Fruit fly (Drosophila melanogaster) whole organism, embryonic: Measurements from ENCODE around the gene Gpdh3.

Experiments
- BEAF-32 ChIP-seq: fragments of 200-800 bp; sonication (Bioruptor generic); optimal IDR thresholded peaks from 3 replicates; lab custom pipeline; 2017; ENCODE audit warnings: missing biosample characterization, missing genetic modification characterization, mild to moderate bottlenecking, moderate library complexity, missing genetic modification reagents
- CG10267 ChIP-seq: fragments of 200-800 bp; sonication (Bioruptor generic); optimal IDR thresholded peaks from 2 replicates; lab custom pipeline; 2018; ENCODE audit warnings: missing biosample characterization, mild to moderate bottlenecking, missing genetic modification characterization, moderate library complexity
- CG12104 ChIP-seq: fragments of 200-800 bp; sonication (Bioruptor generic); optimal IDR thresholded peaks from 3 replicates; lab custom pipeline; 2016; ENCODE audit warnings: missing biosample characterization, missing genetic modification characterization
- CG12659 ChIP-seq: fragments of 200-800 bp; sonication (Bioruptor generic); optimal IDR thresholded peaks from 3 replicates; lab custom pipeline; 2017; ENCODE audit warnings: mild to moderate bottlenecking, missing biosample characterization, missing genetic modification reagents, missing genetic modification characterization
- CG14860 ChIP-seq: fragments of 200-800 bp; sonication (Bioruptor generic); IDR thresholded peaks from 3 replicates; pipeline ENCODE4 v1.3.6; 2022; ENCODE audit warnings: missing biosample characterization, missing genetic modification characterization; ENCODE audit not compliant: partially characterized antibody
- CG1602 ChIP-seq: fragments of 200-800 bp; sonication (Bioruptor generic); optimal IDR thresholded peaks from 3 replicates; lab custom pipeline; 2016; ENCODE audit warnings: missing biosample characterization, missing genetic modification characterization
- CG1603 ChIP-seq: fragments of 200-800 bp; sonication (Bioruptor generic); optimal IDR thresholded peaks from 2 replicates; lab custom pipeline; 2019; ENCODE audit warnings: missing biosample characterization, mild to moderate bottlenecking, missing genetic modification characterization, moderate library complexity
- CG16813 ChIP-seq: fragments of 200-800 bp; sonication (Bioruptor generic); IDR thresholded peaks from 3 replicates; pipeline ENCODE4 v1.3.6; 2022; ENCODE audit warnings: missing biosample characterization, missing genetic modification characterization; ENCODE audit not compliant: partially characterized antibody
- CG17359 ChIP-seq: fragments of 200-800 bp; sonication (Bioruptor generic); optimal IDR thresholded peaks from 3 replicates; lab custom pipeline; 2018; ENCODE audit warnings: missing biosample characterization, mild to moderate bottlenecking, missing genetic modification characterization, moderate library complexity
- CG18262 ChIP-seq: fragments of 200-800 bp; optimal IDR thresholded peaks from 3 replicates; lab custom pipeline; 2019; ENCODE audit warnings: missing biosample characterization, mild to moderate bottlenecking, missing genetic modification characterization, moderate library complexity
- CG2116 ChIP-seq: fragments of 200-800 bp; sonication (Bioruptor generic); optimal IDR thresholded peaks from 3 replicates; lab custom pipeline; 2018; ENCODE audit warnings: missing biosample characterization, mild to moderate bottlenecking, missing genetic modification characterization
- CG2129 ChIP-seq: fragments of 200-800 bp; sonication (Bioruptor generic); IDR thresholded peaks from 2 replicates; pipeline ENCODE4 v1.3.6; 2022; ENCODE audit warnings: missing biosample characterization, missing genetic modification characterization; ENCODE audit not compliant: partially characterized antibody
- CG34224 ChIP-seq: fragments of 200-800 bp; sonication (Bioruptor generic); IDR thresholded peaks from 3 replicates; pipeline ENCODE4 v1.3.6; 2022; ENCODE audit warnings: missing biosample characterization, missing genetic modification characterization; ENCODE audit not compliant: partially characterized antibody
- CG3995 ChIP-seq: fragments of 200-800 bp; sonication (Bioruptor generic); optimal IDR thresholded peaks from 3 replicates; lab custom pipeline; 2016; ENCODE audit warnings: missing biosample characterization, missing genetic modification characterization
- CG4282 ChIP-seq: fragments of 200-800 bp; sonication (Bioruptor generic); optimal IDR thresholded peaks from 2 replicates; lab custom pipeline; 2016; ENCODE audit warnings: missing biosample characterization, missing genetic modification characterization
- CG6791 ChIP-seq: fragments of 200-800 bp; sonication (Bioruptor generic); IDR thresholded peaks from 3 replicates; pipeline ENCODE4 v1.3.6; 2022; ENCODE audit warnings: missing biosample characterization, missing genetic modification characterization; ENCODE audit not compliant: partially characterized antibody
- CG7271 ChIP-seq: fragments of 200-800 bp; sonication (Bioruptor generic); optimal IDR thresholded peaks from 2 replicates; lab custom pipeline; 2018; ENCODE audit warnings: missing biosample characterization, mild to moderate bottlenecking, missing genetic modification characterization, moderate library complexity
- CTCF ChIP-seq: fragments of 200-800 bp; sonication (Bioruptor generic); optimal IDR thresholded peaks from 2 replicates; lab custom pipeline; 2017; ENCODE audit warnings: missing biosample characterization, mild to moderate bottlenecking, missing genetic modification characterization, moderate library complexity
- Dek ChIP-seq: fragments of 200-800 bp; sonication (Bioruptor generic); optimal IDR thresholded peaks from 3 replicates; lab custom pipeline; 2019; ENCODE audit warnings: missing biosample characterization, mild to moderate bottlenecking, missing genetic modification characterization, moderate library complexity
- Doc3 ChIP-seq: fragments of 200-800 bp; sonication (Bioruptor generic); IDR thresholded peaks from 3 replicates; pipeline ENCODE4 v1.3.6; 2022; ENCODE audit warnings: missing biosample characterization, missing genetic modification characterization; ENCODE audit not compliant: partially characterized antibody
- Dp ChIP-seq: fragments of 200-800 bp; sonication (Bioruptor generic); optimal IDR thresholded peaks from 2 replicates; lab custom pipeline; 2018; ENCODE audit warnings: missing biosample characterization, mild to moderate bottlenecking, missing genetic modification characterization, moderate library complexity
- Dref ChIP-seq: fragments of 200-800 bp; sonication (Bioruptor generic); IDR thresholded peaks from 2 replicates; pipeline ENCODE4 v1.3.6; 2022; ENCODE audit warnings: missing biosample characterization, missing genetic modification characterization
- E2f2 ChIP-seq: fragments of 200-800 bp; sonication (Bioruptor generic); IDR thresholded peaks from 2 replicates; pipeline ENCODE4 v1.3.6; 2022; ENCODE audit warnings: missing biosample characterization, missing genetic modification characterization
- Ets97D ChIP-seq: fragments of 200-800 bp; sonication (Bioruptor generic); optimal IDR thresholded peaks from 3 replicates; lab custom pipeline; 2016; ENCODE audit warnings: missing biosample characterization, missing genetic modification characterization
- HLH4C ChIP-seq: fragments of 200-800 bp; sonication (Bioruptor generic); IDR thresholded peaks from 3 replicates; pipeline ENCODE4 v1.3.6; 2022; ENCODE audit warnings: missing biosample characterization, missing genetic modification characterization; ENCODE audit not compliant: partially characterized antibody
- MESR4 ChIP-seq: fragments of 200-800 bp; sonication (Bioruptor generic); optimal IDR thresholded peaks from 2 replicates; lab custom pipeline; 2018; ENCODE audit warnings: missing biosample characterization, mild to moderate bottlenecking, missing genetic modification characterization, moderate library complexity
- Med ChIP-seq: fragments of 200-800 bp; sonication (Bioruptor generic); peaks from one replicate; lab custom pipeline; 2016; ENCODE audit warnings: missing biosample characterization, missing genetic modification characterization, mild to moderate bottlenecking, inconsistent platforms, moderate library complexity
- Myb ChIP-seq: fragments of 200-800 bp; sonication (Bioruptor generic); optimal IDR thresholded peaks from 2 replicates; lab custom pipeline; 2016; ENCODE audit warnings: missing biosample characterization, missing genetic modification characterization
- Opbp ChIP-seq: fragments of 200-800 bp; sonication (Bioruptor generic); IDR thresholded peaks from 3 replicates; pipeline ENCODE4 v1.3.6; 2022; ENCODE audit warnings: missing biosample characterization, missing genetic modification characterization; ENCODE audit not compliant: partially characterized antibody
- Scr ChIP-seq: fragments of 200-800 bp; sonication (Bioruptor generic); IDR thresholded peaks from 2 replicates; pipeline ENCODE4 v1.3.6; 2022; ENCODE audit warnings: missing biosample characterization, missing genetic modification characterization; ENCODE audit not compliant: partially characterized antibody
- Sry-δ ChIP-seq: fragments of 200-800 bp; sonication (Bioruptor generic); optimal IDR thresholded peaks from 2 replicates; lab custom pipeline; 2016; ENCODE audit warnings: missing biosample characterization, missing genetic modification characterization
- YL-1 ChIP-seq: fragments of 200-800 bp; sonication (Bioruptor generic); optimal IDR thresholded peaks from 3 replicates; lab custom pipeline; 2017; ENCODE audit warnings: missing biosample characterization, mild to moderate bottlenecking, missing genetic modification characterization
- bbx ChIP-seq: fragments of 200-800 bp; sonication (Bioruptor generic); IDR thresholded peaks from 2 replicates; pipeline ENCODE4 v1.3.6; 2022; ENCODE audit warnings: missing biosample characterization, missing genetic modification characterization; ENCODE audit not compliant: partially characterized antibody
- chm ChIP-seq: fragments of 200-800 bp; sonication (Bioruptor generic); IDR thresholded peaks from 2 replicates; pipeline ENCODE4 v1.3.6; 2022; ENCODE audit warnings: missing biosample characterization, missing genetic modification characterization
- crp ChIP-seq, 2 experiments: fragments of 200-800 bp; sonication (Bioruptor generic); optimal IDR thresholded peaks; 2 replicates in 1 of 2; 3 replicates in 1 of 2; lab custom pipeline; 2017; ENCODE audit warnings: missing biosample characterization in 2 of 2, missing genetic modification characterization in 2 of 2, mild to moderate bottlenecking in 1 of 2, moderate library complexity in 1 of 2
- dysf ChIP-seq: fragments of 200-800 bp; sonication (Bioruptor generic); IDR thresholded peaks from 3 replicates; pipeline ENCODE4 v1.3.6; 2022; ENCODE audit warnings: missing biosample characterization, missing genetic modification characterization
- gfzf ChIP-seq: fragments of 200-800 bp; sonication (Bioruptor generic); optimal IDR thresholded peaks from 2 replicates; lab custom pipeline; 2016; ENCODE audit warnings: missing biosample characterization, mild to moderate bottlenecking, missing genetic modification characterization, moderate library complexity
- hbn ChIP-seq: fragments of 200-800 bp; sonication (Bioruptor generic); IDR thresholded peaks from 2 replicates; pipeline ENCODE4 v1.3.6; 2022; ENCODE audit warnings: missing biosample characterization, missing genetic modification characterization; ENCODE audit not compliant: partially characterized antibody
- knrl ChIP-seq: fragments of 200-800 bp; sonication (Bioruptor generic); IDR thresholded peaks from 3 replicates; pipeline ENCODE4 v1.3.6; 2022; ENCODE audit warnings: missing biosample characterization, missing genetic modification characterization; ENCODE audit not compliant: partially characterized antibody
- mam ChIP-seq: fragments of 200-800 bp; sonication (Bioruptor generic); optimal IDR thresholded peaks from 3 replicates; lab custom pipeline; 2016; ENCODE audit warnings: missing biosample characterization, missing genetic modification characterization
- phol ChIP-seq: fragments of 200-800 bp; sonication (Bioruptor generic); optimal IDR thresholded peaks from 3 replicates; lab custom pipeline; 2018; ENCODE audit warnings: missing biosample characterization, mild to moderate bottlenecking, missing genetic modification characterization, moderate library complexity
- sc ChIP-seq, 3 experiments: fragments of >200 bp in 2 of 3; fragments of 200-800 bp in 1 of 3; sonication (Bioruptor generic) in 1 of 3; optimal IDR thresholded peaks; 2 replicates in 2 of 3; 3 replicates in 1 of 3; lab custom pipeline; 2017; ENCODE audit warnings: mild to moderate bottlenecking in 1 of 3, missing biosample characterization in 1 of 3, missing genetic modification characterization in 1 of 3, missing genetic modification reagents in 1 of 3
- seq ChIP-seq: fragments of 200-800 bp; sonication (Bioruptor generic); IDR thresholded peaks from 2 replicates; pipeline ENCODE4 v1.3.6; 2022; ENCODE audit warnings: missing biosample characterization, missing genetic modification characterization
- tll ChIP-seq, 2 experiments: fragments of 200-800 bp in 1 of 2; fragments of >200 bp in 1 of 2; sonication (Bioruptor generic) in 1 of 2; optimal IDR thresholded peaks; 2 replicates each; lab custom pipeline; 2017 to 2019; ENCODE audit warnings: missing biosample characterization in 2 of 2, missing genetic modification characterization in 2 of 2, mild to moderate bottlenecking in 1 of 2, moderate library complexity in 1 of 2
- tna ChIP-seq: fragments of 200-800 bp; sonication (Bioruptor generic); IDR thresholded peaks from 2 replicates; pipeline ENCODE4 v1.3.6; 2022; ENCODE audit warnings: missing biosample characterization, missing genetic modification characterization; ENCODE audit not compliant: partially characterized antibody
- unc-4 ChIP-seq: fragments of 200-800 bp; sonication (Bioruptor generic); IDR thresholded peaks from 2 replicates; pipeline ENCODE4 v1.3.6; 2022; ENCODE audit warnings: missing biosample characterization, missing genetic modification characterization; ENCODE audit not compliant: partially characterized antibody
- z ChIP-seq: fragments of 200-800 bp; sonication (Bioruptor generic); IDR thresholded peaks from 3 replicates; pipeline ENCODE4 v1.3.6; 2022; ENCODE audit warnings: missing biosample characterization, missing genetic modification characterization
- zfh1 ChIP-seq: fragments of 200-800 bp; sonication (Bioruptor generic); IDR thresholded peaks from 3 replicates; pipeline ENCODE4 v1.3.6; 2022; ENCODE audit warnings: missing biosample characterization, missing genetic modification characterization

Gpdh3 gene

DNA sequence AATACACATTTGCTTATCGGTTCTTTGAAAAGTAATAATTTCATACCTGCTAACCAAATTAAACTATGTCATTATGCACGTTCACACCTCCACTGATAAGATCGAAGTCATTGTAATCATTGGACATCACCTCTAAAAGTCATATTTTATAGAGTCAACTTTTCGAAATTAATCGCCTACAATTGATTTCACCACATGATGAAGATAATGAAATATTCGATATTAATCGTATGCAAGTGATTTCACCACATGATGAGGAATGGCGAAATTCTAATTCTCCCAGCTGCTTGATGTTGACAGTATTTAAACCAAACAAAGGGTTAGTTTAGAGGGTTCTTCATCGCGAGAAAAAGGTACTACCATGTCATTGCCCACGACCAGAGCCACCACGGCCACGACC is 6.2 kb upstream of the Gpdh3 start, which contains the start of gene CG18596:
TSS of gene CG18596 (plus strand) at position 250 of the 400 bp plus-strand sequence.
- TF ChIP-seq CG14860 (GFP tag; lab: Robert Waterston, UW) (peak; percentile 95), bbx (peak; percentile 93), Opbp (GFP tag; lab: Robert Waterston, UW) (peak; percentile 86; the same call in 2 of the 3 replicates), tna (GFP tag; lab: Robert Waterston, UW) (peak; percentile 88), CG17359 (tag; lab: Kevin White, UChicago) (no peak), Sry-δ (GFP tag; lab: Kevin White, UChicago) (peak; percentile 78), CG6791 (GFP tag; lab: Robert Waterston, UW) (peak; percentile 85), CTCF (GFP tag; lab: Kevin White, UChicago) (peak; percentile 20), gfzf (GFP tag; lab: Kevin White, UChicago) (peak; percentile 0), E2f2 (peak; percentile 86), unc-4 (GFP tag; lab: Robert Waterston, UW) (peak; percentile 95), CG4282 (GFP tag; lab: Kevin White, UChicago) (no peak), chm (GFP tag; lab: Robert Waterston, UW) (0 out of 2 replicates have a peak, but pooled peaks have one; percentile 41), CG2129 (GFP tag; lab: Robert Waterston, UW) (peak; percentile 95), Med (GFP tag; lab: Kevin White, UChicago) (peak; percentile 55), BEAF-32 (GFP tag; lab: Kevin White, UChicago) (peak; percentile 88), CG10267 (peak; percentile 33), CG1602 (GFP tag; lab: Kevin White, UChicago) (no peak), CG7271 (tag; lab: Kevin White, UChicago) (no peak), Ets97D (GFP tag; lab: Kevin White, UChicago) (peak; percentile 37), CG3995 (peak; percentile 10), Myb (GFP tag; lab: Kevin White, UChicago) (peak; percentile 56), CG16813 (GFP tag; lab: Robert Waterston, UW) (peak; percentile 92), CG2116 (GFP tag; lab: Kevin White, UChicago) (peak; percentile 94), z (GFP tag; lab: Robert Waterston, UW) (0 out of 3 replicates have a peak, but pooled peaks have one; percentile 5), CG34224 (GFP tag; lab: Robert Waterston, UW) (peak; percentile 97), sc (optimal IDR thresholded peaks at IDR 0.05; lab: Kevin White, UChicago) (no peak), sc (GFP tag; optimal IDR thresholded peaks at IDR 0.05; lab: Kevin White, UChicago) (no peak), mam (GFP tag; lab: Kevin White, UChicago) (no peak), dysf (no peak), HLH4C (GFP tag; lab: Robert Waterston, UW) (peak; percentile 90), CG12104 (GFP tag; lab: Kevin White, UChicago) (no peak), CG1603 (tag; lab: Kevin White, UChicago) (peak; percentile 32), YL-1 (GFP tag; lab: Kevin White, UChicago) (peak; percentile 56), Scr (peak; percentile 98), Dek (tag; lab: Kevin White, UChicago) (no peak), CG18262 (no peak), seq (no peak), crp (GFP tag; optimal IDR thresholded peaks at IDR 0.05; lab: Kevin White, UChicago) (peak in 1 of 2 experiments; percentile 73), Dref (GFP tag; lab: Robert Waterston, UW) (peak; percentile 64), Dp (GFP tag; lab: Kevin White, UChicago) (peak; percentile 80), phol (tag; lab: Kevin White, UChicago) (peak; percentile 67), zfh1 (GFP tag; lab: Robert Waterston, UW) (no peak), tll (GFP tag; optimal IDR thresholded peaks at IDR 0.05; lab: Kevin White, UChicago) (peak in 1 of 2 experiments; percentile 82), CG12659 (GFP tag; lab: Kevin White, UChicago) (peak; percentile 33), Doc3 (GFP tag; lab: Robert Waterston, UW) (peak; percentile 96), hbn (peak; percentile 95), MESR4 (GFP tag; lab: Kevin White, UChicago) (peak; percentile 60), knrl (GFP tag; lab: Robert Waterston, UW) (peak; percentile 94)
